Fruit fly (Drosophila melanogaster) whole organism, embryonic: Measurements from ENCODE around the gene CG1103.

Experiments used
- Atf6 ChIP-seq: fragments of 200-800 bp; sonication (Bioruptor generic); IDR thresholded peaks from 2 replicates; pipeline ENCODE4 v1.3.6; 2022; ENCODE audit warnings: missing biosample characterization, missing genetic modification characterization
- B-H1 ChIP-seq: fragments of 200-800 bp; sonication (Bioruptor generic); IDR thresholded peaks from 3 replicates; pipeline ENCODE4 v1.3.6; 2022; ENCODE audit warnings: missing biosample characterization, missing genetic modification characterization
- BEAF-32 ChIP-seq: fragments of 200-800 bp; sonication (Bioruptor generic); optimal IDR thresholded peaks from 3 replicates; lab custom pipeline; 2017; ENCODE audit warnings: missing biosample characterization, missing genetic modification characterization, mild to moderate bottlenecking, moderate library complexity, missing genetic modification reagents
- Bgb ChIP-seq: fragments of 200-800 bp; sonication (Bioruptor generic); IDR thresholded peaks from 2 replicates; pipeline ENCODE4 v1.3.6; 2022; ENCODE audit warnings: missing biosample characterization, missing genetic modification characterization; ENCODE audit not compliant: partially characterized antibody
- CG10209 ChIP-seq: fragments of 200-800 bp; sonication (Bioruptor generic); optimal IDR thresholded peaks from 3 replicates; lab custom pipeline; 2017; ENCODE audit warnings: missing biosample characterization, mild to moderate bottlenecking, missing genetic modification characterization, missing genetic modification reagents
- CG10267 ChIP-seq: fragments of 200-800 bp; sonication (Bioruptor generic); optimal IDR thresholded peaks from 2 replicates; lab custom pipeline; 2018; ENCODE audit warnings: missing biosample characterization, mild to moderate bottlenecking, missing genetic modification characterization, moderate library complexity
- CG10274 ChIP-seq: fragments of 200-800 bp; sonication (Bioruptor generic); optimal IDR thresholded peaks from 3 replicates; lab custom pipeline; 2017; ENCODE audit warnings: missing biosample characterization, mild to moderate bottlenecking, missing genetic modification characterization
- CG10321 ChIP-seq: fragments of 200-800 bp; sonication (Bioruptor generic); IDR thresholded peaks from 2 replicates; pipeline ENCODE4 v1.3.6; 2022; ENCODE audit warnings: missing biosample characterization, missing genetic modification characterization
- CG10431 ChIP-seq: fragments of 200-800 bp; sonication (Bioruptor generic); optimal IDR thresholded peaks from 3 replicates; lab custom pipeline; 2018; ENCODE audit warnings: missing biosample characterization, mild to moderate bottlenecking, missing genetic modification characterization
- CG15601 ChIP-seq: fragments of 200-800 bp; sonication (Bioruptor generic); optimal IDR thresholded peaks from 3 replicates; lab custom pipeline; 2019; ENCODE audit warnings: missing biosample characterization, mild to moderate bottlenecking, missing genetic modification characterization, moderate library complexity
- CG17328 ChIP-seq: fragments of 200-800 bp; sonication (Bioruptor generic); IDR thresholded peaks from 2 replicates; pipeline ENCODE4 v1.3.6; 2022; ENCODE audit warnings: missing biosample characterization, missing genetic modification characterization
- CG2889 ChIP-seq: fragments of 200-800 bp; sonication (Bioruptor generic); IDR thresholded peaks from 3 replicates; pipeline ENCODE4 v1.3.6; 2022; ENCODE audit warnings: missing biosample characterization, missing genetic modification characterization
- CG30020 ChIP-seq: fragments of 200-800 bp; optimal IDR thresholded peaks from 2 replicates; lab custom pipeline; 2019; ENCODE audit warnings: missing biosample characterization, mild to moderate bottlenecking, missing genetic modification characterization, moderate library complexity
- CG31388 ChIP-seq: fragments of 200-800 bp; sonication (Bioruptor generic); optimal IDR thresholded peaks from 2 replicates; lab custom pipeline; 2016; ENCODE audit warnings: missing biosample characterization, missing genetic modification characterization
- CG33557 ChIP-seq: fragments of 200-800 bp; sonication (Bioruptor generic); optimal IDR thresholded peaks from 2 replicates; lab custom pipeline; 2019; ENCODE audit warnings: missing biosample characterization, mild to moderate bottlenecking, missing genetic modification characterization, moderate library complexity
- CG34224 ChIP-seq: fragments of 200-800 bp; sonication (Bioruptor generic); IDR thresholded peaks from 3 replicates; pipeline ENCODE4 v1.3.6; 2022; ENCODE audit warnings: missing biosample characterization, missing genetic modification characterization; ENCODE audit not compliant: partially characterized antibody
- CG34376 ChIP-seq: fragments of 200-800 bp; sonication (Bioruptor generic); optimal IDR thresholded peaks from 2 replicates; lab custom pipeline; 2018; ENCODE audit warnings: missing biosample characterization, mild to moderate bottlenecking, missing genetic modification characterization
- CG43689 ChIP-seq: fragments of 200-800 bp; sonication (Bioruptor generic); IDR thresholded peaks from 2 replicates; pipeline ENCODE4 v1.3.6; 2022; ENCODE audit warnings: missing biosample characterization, missing genetic modification characterization
- CG4617 ChIP-seq: fragments of 200-800 bp; sonication (Bioruptor generic); optimal IDR thresholded peaks from 3 replicates; lab custom pipeline; 2016; ENCODE audit warnings: missing biosample characterization, missing genetic modification characterization, borderline replicate concordance
- CG4707 ChIP-seq: fragments of 200-800 bp; sonication (Bioruptor generic); optimal IDR thresholded peaks from 2 replicates; lab custom pipeline; 2018; ENCODE audit warnings: missing biosample characterization, mild to moderate bottlenecking, missing genetic modification characterization, moderate library complexity
- CG6689 ChIP-seq: fragments of 200-800 bp; sonication (Bioruptor generic); IDR thresholded peaks from 2 replicates; pipeline ENCODE4 v1.3.6; 2022; ENCODE audit warnings: missing biosample characterization, missing genetic modification characterization
- CG7271 ChIP-seq: fragments of 200-800 bp; sonication (Bioruptor generic); optimal IDR thresholded peaks from 2 replicates; lab custom pipeline; 2018; ENCODE audit warnings: missing biosample characterization, mild to moderate bottlenecking, missing genetic modification characterization, moderate library complexity
- CG9797 ChIP-seq: fragments of 200-800 bp; sonication (Bioruptor generic); optimal IDR thresholded peaks from 3 replicates; lab custom pipeline; 2018; ENCODE audit warnings: missing biosample characterization, mild to moderate bottlenecking, missing genetic modification characterization
- Doc3 ChIP-seq: fragments of 200-800 bp; sonication (Bioruptor generic); IDR thresholded peaks from 3 replicates; pipeline ENCODE4 v1.3.6; 2022; ENCODE audit warnings: missing biosample characterization, missing genetic modification characterization; ENCODE audit not compliant: partially characterized antibody
- Elba2 ChIP-seq: fragments of 200-800 bp; sonication (Bioruptor generic); optimal IDR thresholded peaks from 3 replicates; lab custom pipeline; 2016; ENCODE audit warnings: missing biosample characterization, missing genetic modification characterization
- H2.0 ChIP-seq: fragments of 200-800 bp; sonication (Bioruptor generic); IDR thresholded peaks from 2 replicates; pipeline ENCODE4 v1.3.6; 2022; ENCODE audit warnings: missing biosample characterization, missing genetic modification characterization
- HmgD ChIP-seq: fragments of 200-800 bp; sonication (Bioruptor generic); optimal IDR thresholded peaks from 3 replicates; lab custom pipeline; 2016; ENCODE audit warnings: missing biosample characterization, missing genetic modification characterization
- Hmr ChIP-seq: fragments of 200-800 bp; sonication (Bioruptor generic); optimal IDR thresholded peaks from 3 replicates; lab custom pipeline; 2017; ENCODE audit warnings: mild to moderate bottlenecking, missing biosample characterization, missing genetic modification reagents, missing genetic modification characterization
- Hmx ChIP-seq: fragments of 200-800 bp; sonication (Bioruptor generic); optimal IDR thresholded peaks from 2 replicates; lab custom pipeline; 2016; ENCODE audit warnings: missing biosample characterization, missing genetic modification characterization
- MBD-R2 ChIP-seq: fragments of 200-800 bp; sonication (Bioruptor generic); IDR thresholded peaks from 2 replicates; pipeline ENCODE4 v1.3.6; 2022; ENCODE audit warnings: missing biosample characterization, missing genetic modification characterization
- NFAT ChIP-seq: fragments of 200-800 bp; sonication (Bioruptor generic); IDR thresholded peaks from 2 replicates; pipeline ENCODE4 v1.3.6; 2022; ENCODE audit warnings: missing biosample characterization, missing genetic modification characterization
- Optix ChIP-seq: fragments of 200-800 bp; sonication (Bioruptor generic); IDR thresholded peaks from 3 replicates; pipeline ENCODE4 v1.3.6; 2022; ENCODE audit warnings: missing biosample characterization, missing genetic modification characterization
- Poxn ChIP-seq: fragments of 200-800 bp; sonication (Bioruptor generic); IDR thresholded peaks from 2 replicates; pipeline ENCODE4 v1.3.6; 2022; ENCODE audit warnings: missing biosample characterization, missing genetic modification characterization
- Ptx1 ChIP-seq: fragments of 200-800 bp; sonication (Bioruptor generic); IDR thresholded peaks from 2 replicates; pipeline ENCODE4 v1.3.6; 2022; ENCODE audit warnings: missing biosample characterization, missing genetic modification characterization
- Sin3A ChIP-seq: fragments of >200 bp; optimal IDR thresholded peaks from 2 replicates; lab custom pipeline; 2018
- Sry-δ ChIP-seq: fragments of 200-800 bp; sonication (Bioruptor generic); optimal IDR thresholded peaks from 2 replicates; lab custom pipeline; 2016; ENCODE audit warnings: missing biosample characterization, missing genetic modification characterization
- aop ChIP-seq: fragments of 200-800 bp; sonication (Bioruptor generic); IDR thresholded peaks from 2 replicates; pipeline ENCODE4 v1.3.6; 2022; ENCODE audit warnings: missing biosample characterization, missing genetic modification characterization
- ato ChIP-seq: fragments of 200-800 bp; sonication (Bioruptor generic); IDR thresholded peaks from 2 replicates; pipeline ENCODE4 v1.3.6; 2022; ENCODE audit warnings: missing biosample characterization, missing genetic modification characterization; ENCODE audit not compliant: partially characterized antibody
- dpn ChIP-seq, 2 experiments: fragments of 200-800 bp; sonication (Bioruptor generic); optimal IDR thresholded peaks; 3 replicates each; lab custom pipeline; 2016; ENCODE audit warnings: missing biosample characterization in 2 of 2, missing genetic modification characterization in 2 of 2
- ftz-f1 ChIP-seq: fragments of 200-800 bp; sonication (Bioruptor generic); optimal IDR thresholded peaks from 2 replicates; lab custom pipeline; 2016; ENCODE audit warnings: missing biosample characterization, missing genetic modification characterization
- fu2 ChIP-seq: fragments of 200-800 bp; sonication (Bioruptor generic); optimal IDR thresholded peaks from 2 replicates; lab custom pipeline; 2016; ENCODE audit warnings: missing biosample characterization, missing genetic modification characterization
- lmd ChIP-seq: fragments of 200-800 bp; sonication (Bioruptor generic); IDR thresholded peaks from 2 replicates; pipeline ENCODE4 v1.3.6; 2022; ENCODE audit warnings: missing biosample characterization, missing genetic modification characterization
- maf-S ChIP-seq: fragments of 200-800 bp; sonication (Bioruptor generic); optimal IDR thresholded peaks from 2 replicates; lab custom pipeline; 2016; ENCODE audit warnings: missing biosample characterization, missing genetic modification characterization
- row ChIP-seq: fragments of 200-800 bp; sonication (Bioruptor generic); IDR thresholded peaks from 3 replicates; pipeline ENCODE4 v1.3.6; 2022; ENCODE audit warnings: missing biosample characterization, missing genetic modification characterization
- sens ChIP-seq: fragments of 200-800 bp; sonication (Bioruptor generic); peaks from one replicate; lab custom pipeline; 2016; ENCODE audit warnings: missing biosample characterization, missing genetic modification characterization
- slbo ChIP-seq: fragments of 200-800 bp; sonication (Bioruptor generic); IDR thresholded peaks from 2 replicates; pipeline ENCODE4 v1.3.6; 2022; ENCODE audit warnings: missing biosample characterization, missing genetic modification characterization
- stwl ChIP-seq: fragments of 200-800 bp; sonication (Bioruptor generic); optimal IDR thresholded peaks from 3 replicates; lab custom pipeline; 2018; ENCODE audit warnings: missing biosample characterization, mild to moderate bottlenecking, missing genetic modification characterization, moderate library complexity
- tio ChIP-seq: fragments of 200-800 bp; sonication (Bioruptor generic); optimal IDR thresholded peaks from 2 replicates; lab custom pipeline; 2017; ENCODE audit warnings: missing biosample characterization, missing genetic modification characterization, inconsistent platforms
- ttk ChIP-seq: fragments of 200-800 bp; sonication (Bioruptor generic); IDR thresholded peaks from 2 replicates; pipeline ENCODE4 v2.1.2; 2022; ENCODE audit warnings: missing biosample characterization, missing genetic modification characterization
- vnd ChIP-seq: fragments of 200-800 bp; sonication (Bioruptor generic); IDR thresholded peaks from 3 replicates; pipeline ENCODE4 v1.3.6; 2022; ENCODE audit warnings: missing biosample characterization, missing genetic modification characterization; ENCODE audit not compliant: partially characterized antibody
- vvl ChIP-seq: fragments of 200-800 bp; sonication (Bioruptor generic); IDR thresholded peaks from 2 replicates; pipeline ENCODE4 v1.3.6; 2022; ENCODE audit warnings: missing biosample characterization, missing genetic modification characterization
- z ChIP-seq: fragments of 200-800 bp; sonication (Bioruptor generic); IDR thresholded peaks from 3 replicates; pipeline ENCODE4 v1.3.6; 2022; ENCODE audit warnings: missing biosample characterization, missing genetic modification characterization

Gene CG1103

dm6 chr3R:4337580-4337979 lies at the start of gene CG1103, which contains the start of gene Skp2 (continued):
- TF ChIP-seq CG31388 (GFP tag; lab: Kevin White, UChicago) (no peak), CG6689 (no peak), tio (GFP tag; lab: Kevin White, UChicago) (no peak), CG10274 (no peak), fu2 (no peak), Sry-δ (GFP tag; lab: Kevin White, UChicago) (peak; percentile 52), stwl (tag; lab: Kevin White, UChicago) (peak; percentile 94), row (GFP tag; lab: Robert Waterston, UW) (peak; percentile 51; the same call in 1 of the 3 replicates), CG33557 (GFP tag; lab: Kevin White, UChicago) (no peak), CG15601 (peak; percentile 25), Hmx (no peak), maf-S (GFP tag; lab: Kevin White, UChicago) (no peak), Optix (GFP tag; lab: Robert Waterston, UW) (no peak), Poxn (GFP tag; lab: Robert Waterston, UW) (no peak), sens (GFP tag; lab: Kevin White, UChicago) (peak; percentile 76), CG34376 (peak; percentile 1), CG4707 (GFP tag; lab: Kevin White, UChicago) (no peak), Ptx1 (GFP tag; lab: Robert Waterston, UW) (no peak), z (no peak), CG7271 (tag; lab: Kevin White, UChicago) (no peak), BEAF-32 (GFP tag; lab: Kevin White, UChicago) (peak; percentile 51), CG2889 (GFP tag; lab: Robert Waterston, UW) (no peak), Elba2 (GFP tag; lab: Kevin White, UChicago) (no peak), HmgD (GFP tag; lab: Kevin White, UChicago) (peak; percentile 23), Doc3 (GFP tag; lab: Robert Waterston, UW) (0 out of 3 replicates have a peak, but pooled peaks have one; percentile 38), Bgb (peak; percentile 54), CG10267 (tag; lab: Kevin White, UChicago) (peak; percentile 17), Hmr (GFP tag; lab: Kevin White, UChicago) (no peak), CG9797 (GFP tag; lab: Kevin White, UChicago) (peak; percentile 68), Sin3A (lab: Kevin White, UChicago) (peak; percentile 67), vvl (GFP tag; lab: Robert Waterston, UW) (0 out of 2 replicates have a peak, but pooled peaks have one; percentile 32), dpn (GFP tag; optimal IDR thresholded peaks at IDR 0.05; lab: Kevin White, UChicago) (peak; percentile 13 to 16), CG17328 (GFP tag; lab: Robert Waterston, UW) (no peak), B-H1 (GFP tag; lab: Robert Waterston, UW) (no peak), ato (GFP tag; lab: Robert Waterston, UW) (peak; percentile 43; the same call in 1 of the 2 replicates), CG34224 (peak; percentile 45; the same call in 2 of the 3 replicates), CG43689 (no peak), MBD-R2 (peak; percentile 89), CG10321 (GFP tag; lab: Robert Waterston, UW) (no peak), CG10431 (GFP tag; lab: Kevin White, UChicago) (peak; percentile 73), aop (GFP tag; lab: Robert Waterston, UW) (no peak), H2.0 (GFP tag; lab: Robert Waterston, UW) (no peak), NFAT (GFP tag; lab: Robert Waterston, UW) (no peak), Atf6 (GFP tag; lab: Robert Waterston, UW) (no peak), CG10209 (GFP tag; lab: Kevin White, UChicago) (no peak), ttk (GFP tag; lab: Robert Waterston, UW) (no peak), CG30020 (peak; percentile 71), CG4617 (peak; percentile 72), vnd (no peak), slbo (GFP tag; lab: Robert Waterston, UW) (no peak), ftz-f1 (peak; percentile 83), lmd (no peak)
